Fruit fly (Drosophila melanogaster) whole organism, embryonic: ENCODE data around the gene CG6066.
A peak's percentile ranks its signal among the peaks of the same experiment; 100 is the strongest.

Experiments
- Abd-B ChIP-seq: fragments of 200-800 bp; sonication (Bioruptor generic); optimal IDR thresholded peaks from 2 replicates; lab custom pipeline; 2018; ENCODE audit warnings: missing biosample characterization, mild to moderate bottlenecking, missing genetic modification characterization, moderate library complexity
- Bgb ChIP-seq: fragments of 200-800 bp; sonication (Bioruptor generic); IDR thresholded peaks from 2 replicates; pipeline ENCODE4 v1.3.6; 2022; ENCODE audit warnings: missing biosample characterization, missing genetic modification characterization; ENCODE audit not compliant: partially characterized antibody
- Blimp-1 ChIP-seq: fragments of 200-800 bp; sonication (Bioruptor generic); optimal IDR thresholded peaks from 3 replicates; lab custom pipeline; 2018; ENCODE audit warnings: missing biosample characterization, missing genetic modification characterization, mild to moderate bottlenecking, moderate library complexity, missing genetic modification reagents
- CG13296 ChIP-seq: fragments of 200-800 bp; sonication (Bioruptor generic); optimal IDR thresholded peaks from 3 replicates; lab custom pipeline; 2018; ENCODE audit warnings: missing biosample characterization, mild to moderate bottlenecking, missing genetic modification characterization
- CG13775 ChIP-seq: fragments of 200-800 bp; sonication (Bioruptor generic); optimal IDR thresholded peaks from 3 replicates; lab custom pipeline; 2017; ENCODE audit warnings: missing biosample characterization, mild to moderate bottlenecking, missing genetic modification characterization
- CG14014 ChIP-seq: fragments of 200-800 bp; sonication (Bioruptor generic); IDR thresholded peaks from 2 replicates; pipeline ENCODE4 v1.3.6; 2022; ENCODE audit warnings: missing biosample characterization, missing genetic modification characterization
- CG1603 ChIP-seq: fragments of 200-800 bp; sonication (Bioruptor generic); optimal IDR thresholded peaks from 2 replicates; lab custom pipeline; 2019; ENCODE audit warnings: missing biosample characterization, mild to moderate bottlenecking, missing genetic modification characterization, moderate library complexity
- CG18599 ChIP-seq: fragments of 200-800 bp; sonication (Bioruptor generic); optimal IDR thresholded peaks from 3 replicates; lab custom pipeline; 2017; ENCODE audit warnings: missing biosample characterization, missing genetic modification characterization, mild to moderate bottlenecking, moderate library complexity, missing genetic modification reagents
- CG31365 ChIP-seq: fragments of 200-800 bp; sonication (Bioruptor generic); optimal IDR thresholded peaks from 2 replicates; lab custom pipeline; 2018; ENCODE audit warnings: missing biosample characterization, mild to moderate bottlenecking, missing genetic modification characterization
- CG3995 ChIP-seq: fragments of 200-800 bp; sonication (Bioruptor generic); optimal IDR thresholded peaks from 3 replicates; lab custom pipeline; 2016; ENCODE audit warnings: missing biosample characterization, missing genetic modification characterization
- CG4730 ChIP-seq: fragments of 200-800 bp; sonication (Bioruptor generic); IDR thresholded peaks from 2 replicates; pipeline ENCODE4 v1.3.6; 2022; ENCODE audit warnings: missing biosample characterization, missing genetic modification characterization
- CG5180 ChIP-seq: fragments of 200-800 bp; sonication (Bioruptor generic); optimal IDR thresholded peaks from 3 replicates; lab custom pipeline; 2017; ENCODE audit warnings: missing biosample characterization, missing genetic modification characterization, mild to moderate bottlenecking, moderate library complexity, missing genetic modification reagents
- CG6254 ChIP-seq: fragments of 200-800 bp; sonication (Bioruptor generic); optimal IDR thresholded peaks from 3 replicates; lab custom pipeline; 2017; ENCODE audit warnings: mild to moderate bottlenecking, missing biosample characterization, missing genetic modification reagents, missing genetic modification characterization
- CG6689 ChIP-seq: fragments of 200-800 bp; sonication (Bioruptor generic); IDR thresholded peaks from 2 replicates; pipeline ENCODE4 v1.3.6; 2022; ENCODE audit warnings: missing biosample characterization, missing genetic modification characterization
- Doc2 ChIP-seq: fragments of 200-800 bp; sonication (Bioruptor generic); IDR thresholded peaks from 2 replicates; pipeline ENCODE4 v1.3.6; 2022; ENCODE audit warnings: missing biosample characterization, missing genetic modification characterization
- Drgx ChIP-seq: fragments of 200-800 bp; sonication (Bioruptor generic); IDR thresholded peaks from 2 replicates; pipeline ENCODE4 v1.3.6; 2022; ENCODE audit warnings: missing biosample characterization, missing genetic modification characterization
- HLH54F ChIP-seq: fragments of 200-800 bp; sonication (Bioruptor generic); optimal IDR thresholded peaks from 3 replicates; lab custom pipeline; 2016; ENCODE audit warnings: missing biosample characterization, missing genetic modification characterization
- HmgZ ChIP-seq: fragments of 200-800 bp; sonication (Bioruptor generic); optimal IDR thresholded peaks from 2 replicates; lab custom pipeline; 2018; ENCODE audit warnings: missing biosample characterization, mild to moderate bottlenecking, missing genetic modification characterization
- Hr78 ChIP-seq, 2 experiments: fragments of 200-800 bp in 1 of 2; fragments of >200 bp in 1 of 2; sonication (Bioruptor generic) in 1 of 2; optimal IDR thresholded peaks; 2 replicates each; lab custom pipeline; 2017 to 2019; ENCODE audit warnings: missing biosample characterization in 2 of 2, missing genetic modification characterization in 2 of 2, mild to moderate bottlenecking in 1 of 2, moderate library complexity in 1 of 2
- Lim3 ChIP-seq: fragments of 200-800 bp; sonication (Bioruptor generic); IDR thresholded peaks from 2 replicates; pipeline ENCODE4 v1.3.6; 2022; ENCODE audit warnings: missing biosample characterization, missing genetic modification characterization
- Med ChIP-seq: fragments of 200-800 bp; sonication (Bioruptor generic); peaks from one replicate; lab custom pipeline; 2016; ENCODE audit warnings: missing biosample characterization, missing genetic modification characterization, mild to moderate bottlenecking, inconsistent platforms, moderate library complexity
- Mrtf ChIP-seq: fragments of 200-800 bp; sonication (Bioruptor generic); IDR thresholded peaks from 3 replicates; pipeline ENCODE4 v1.3.6; 2022; ENCODE audit warnings: missing biosample characterization, missing genetic modification characterization
- Opbp ChIP-seq: fragments of 200-800 bp; sonication (Bioruptor generic); IDR thresholded peaks from 3 replicates; pipeline ENCODE4 v1.3.6; 2022; ENCODE audit warnings: missing biosample characterization, missing genetic modification characterization; ENCODE audit not compliant: partially characterized antibody
- Ptx1 ChIP-seq: fragments of 200-800 bp; sonication (Bioruptor generic); IDR thresholded peaks from 2 replicates; pipeline ENCODE4 v1.3.6; 2022; ENCODE audit warnings: missing biosample characterization, missing genetic modification characterization
- Sox100B ChIP-seq: fragments of 200-800 bp; sonication (Bioruptor generic); optimal IDR thresholded peaks from 3 replicates; lab custom pipeline; 2018; ENCODE audit warnings: missing biosample characterization, mild to moderate bottlenecking, missing genetic modification characterization
- TFAM ChIP-seq: fragments of 200-800 bp; sonication (Bioruptor generic); optimal IDR thresholded peaks from 2 replicates; lab custom pipeline; 2017; ENCODE audit warnings: missing biosample characterization, missing genetic modification characterization, inconsistent platforms
- al ChIP-seq: fragments of 200-800 bp; sonication (Bioruptor generic); IDR thresholded peaks from 2 replicates; pipeline ENCODE4 v1.3.6; 2022; ENCODE audit warnings: missing biosample characterization, missing genetic modification characterization
- amos ChIP-seq: fragments of 200-800 bp; sonication (Bioruptor generic); IDR thresholded peaks from 2 replicates; pipeline ENCODE4 v1.3.6; 2022; ENCODE audit warnings: missing biosample characterization, missing genetic modification characterization; ENCODE audit not compliant: partially characterized antibody
- corto ChIP-seq: fragments of 200-800 bp; sonication (Bioruptor generic); optimal IDR thresholded peaks from 2 replicates; lab custom pipeline; 2016; ENCODE audit warnings: missing biosample characterization, mild to moderate bottlenecking, missing genetic modification characterization, moderate library complexity
- crp ChIP-seq, 2 experiments: fragments of 200-800 bp; sonication (Bioruptor generic); optimal IDR thresholded peaks; 2 replicates in 1 of 2; 3 replicates in 1 of 2; lab custom pipeline; 2017; ENCODE audit warnings: missing biosample characterization in 2 of 2, missing genetic modification characterization in 2 of 2, mild to moderate bottlenecking in 1 of 2, moderate library complexity in 1 of 2
- dmrt11E ChIP-seq: fragments of 200-800 bp; sonication (Bioruptor generic); optimal IDR thresholded peaks from 3 replicates; lab custom pipeline; 2018; ENCODE audit warnings: missing biosample characterization, mild to moderate bottlenecking, missing genetic modification characterization, moderate library complexity
- dmrt99B ChIP-seq: fragments of 200-800 bp; sonication (Bioruptor generic); optimal IDR thresholded peaks from 2 replicates; lab custom pipeline; 2018; ENCODE audit warnings: missing biosample characterization, mild to moderate bottlenecking, missing genetic modification characterization, moderate library complexity
- dysf ChIP-seq: fragments of 200-800 bp; sonication (Bioruptor generic); IDR thresholded peaks from 3 replicates; pipeline ENCODE4 v1.3.6; 2022; ENCODE audit warnings: missing biosample characterization, missing genetic modification characterization
- ewg ChIP-seq: fragments of 200-800 bp; sonication (Bioruptor generic); optimal IDR thresholded peaks from 3 replicates; lab custom pipeline; 2017; ENCODE audit warnings: mild to moderate bottlenecking, missing biosample characterization, missing genetic modification reagents, missing genetic modification characterization
- gcm2 ChIP-seq: fragments of 200-800 bp; sonication (Bioruptor generic); optimal IDR thresholded peaks from 2 replicates; lab custom pipeline; 2016; ENCODE audit warnings: missing biosample characterization, missing genetic modification characterization
- gt ChIP-seq: fragments of 200-800 bp; sonication (Bioruptor generic); IDR thresholded peaks from 2 replicates; pipeline ENCODE4 v1.3.6; 2022; ENCODE audit warnings: missing biosample characterization, missing genetic modification characterization
- h ChIP-seq: fragments of >200 bp; optimal IDR thresholded peaks from 2 replicates; lab custom pipeline; 2017
- kay ChIP-seq: fragments of 200-800 bp; sonication (Bioruptor generic); optimal IDR thresholded peaks from 2 replicates; lab custom pipeline; 2016; ENCODE audit warnings: missing biosample characterization, missing genetic modification characterization
- mirr ChIP-seq: fragments of 200-800 bp; sonication (Bioruptor generic); optimal IDR thresholded peaks from 3 replicates; lab custom pipeline; 2018; ENCODE audit warnings: missing biosample characterization, mild to moderate bottlenecking, missing genetic modification characterization
- nmo ChIP-seq: fragments of 200-800 bp; sonication (Bioruptor generic); optimal IDR thresholded peaks from 2 replicates; lab custom pipeline; 2018; ENCODE audit warnings: missing biosample characterization, mild to moderate bottlenecking, missing genetic modification characterization, moderate library complexity
- nom ChIP-seq: fragments of 200-800 bp; sonication (Bioruptor generic); optimal IDR thresholded peaks from 2 replicates; lab custom pipeline; 2017; ENCODE audit warnings: missing biosample characterization, missing genetic modification characterization, mild to moderate bottlenecking, moderate library complexity, missing genetic modification reagents
- org-1 ChIP-seq: fragments of 200-800 bp; sonication (Bioruptor generic); optimal IDR thresholded peaks from 2 replicates; lab custom pipeline; 2017; ENCODE audit warnings: missing biosample characterization, missing genetic modification characterization
- pum ChIP-seq: fragments of 200-800 bp; sonication (Bioruptor generic); optimal IDR thresholded peaks from 2 replicates; lab custom pipeline; 2016; ENCODE audit warnings: missing biosample characterization, missing genetic modification characterization
- toy ChIP-seq: fragments of 200-800 bp; sonication (Bioruptor generic); IDR thresholded peaks from 2 replicates; pipeline ENCODE4 v1.3.6; 2022; ENCODE audit warnings: missing biosample characterization, missing genetic modification characterization
- trh ChIP-seq: fragments of 200-800 bp; sonication (Bioruptor generic); optimal IDR thresholded peaks from 2 replicates; lab custom pipeline; 2016; ENCODE audit warnings: missing biosample characterization, missing genetic modification characterization
- vvl ChIP-seq: fragments of 200-800 bp; sonication (Bioruptor generic); IDR thresholded peaks from 2 replicates; pipeline ENCODE4 v1.3.6; 2022; ENCODE audit warnings: missing biosample characterization, missing genetic modification characterization
- z ChIP-seq: fragments of 200-800 bp; sonication (Bioruptor generic); IDR thresholded peaks from 3 replicates; pipeline ENCODE4 v1.3.6; 2022; ENCODE audit warnings: missing biosample characterization, missing genetic modification characterization
- zfh1 ChIP-seq: fragments of 200-800 bp; sonication (Bioruptor generic); IDR thresholded peaks from 3 replicates; pipeline ENCODE4 v1.3.6; 2022; ENCODE audit warnings: missing biosample characterization, missing genetic modification characterization

CG6066 gene

dm6 chr3R:27069810-27070625, 46.5 kb downstream of the CG6066 start, which contains the start of gene spz (continued):
- peak in 1 of 2 experiments; percentile 4 for TF ChIP-seq Hr78 (GFP tag; optimal IDR thresholded peaks at IDR 0.05; lab: Kevin White, UChicago)
- peak; percentile 40; the same call in 1 of the 2 replicates for TF ChIP-seq Ptx1 (GFP tag; lab: Robert Waterston, UW)
- TF ChIP-seq al (GFP tag; lab: Robert Waterston, UW), result 0 out of 2 replicates have a peak, but pooled peaks have one; percentile 6
- TF ChIP-seq HmgZ (tag; lab: Kevin White, UChicago), result no peak
- TF ChIP-seq gt (GFP tag; lab: Robert Waterston, UW), result no peak
- TF ChIP-seq CG3995 (GFP tag; lab: Kevin White, UChicago), result no peak
- TF ChIP-seq CG4730 (GFP tag; lab: Robert Waterston, UW), result no peak
- no peak for TF ChIP-seq dysf (GFP tag; lab: Robert Waterston, UW)
- peak; percentile 81 for TF ChIP-seq Blimp-1 (GFP tag; lab: Kevin White, UChicago)
- TF ChIP-seq crp (GFP tag; optimal IDR thresholded peaks at IDR 0.05; lab: Kevin White, UChicago), result peak in 1 of 2 experiments; percentile 40
- no peak for TF ChIP-seq HLH54F (GFP tag; lab: Kevin White, UChicago)
- TF ChIP-seq z, result 0 out of 3 replicates have a peak, but pooled peaks have one; percentile 36
- TF ChIP-seq kay (GFP tag; lab: Kevin White, UChicago), result peak; percentile 70
- TF ChIP-seq TFAM, result no peak
- no peak for TF ChIP-seq CG31365 (tag; lab: Kevin White, UChicago)
- no peak for TF ChIP-seq trh (GFP tag; lab: Kevin White, UChicago)
- peak; percentile 75 for TF ChIP-seq Med (GFP tag; lab: Kevin White, UChicago)
- peak; percentile 7 for TF ChIP-seq nmo
- no peak for TF ChIP-seq pum (GFP tag; lab: Kevin White, UChicago)
- no peak for TF ChIP-seq CG13296 (GFP tag; lab: Kevin White, UChicago)
- no peak for TF ChIP-seq corto (GFP tag; lab: Kevin White, UChicago)
- peak; percentile 25; the same call in 1 of the 2 replicates for TF ChIP-seq Bgb (GFP tag; lab: Robert Waterston, UW)
- TF ChIP-seq CG1603 (tag; lab: Kevin White, UChicago), result peak; percentile 50
- TF ChIP-seq Doc2, result no peak
- TF ChIP-seq toy (GFP tag; lab: Robert Waterston, UW), result no peak
- TF ChIP-seq nom (GFP tag; lab: Kevin White, UChicago), result peak; percentile 2
- peak; percentile 8 for TF ChIP-seq Sox100B (GFP tag; lab: Kevin White, UChicago)
- TF ChIP-seq Abd-B (GFP tag; lab: Kevin White, UChicago), result peak; percentile 23
- TF ChIP-seq CG18599 (GFP tag; lab: Kevin White, UChicago), result peak; percentile 3
- no peak for TF ChIP-seq CG5180
- TF ChIP-seq Opbp, result no peak
- TF ChIP-seq Drgx (GFP tag; lab: Robert Waterston, UW), result peak; percentile 30; the same call in 1 of the 2 replicates
- no peak for TF ChIP-seq CG14014 (GFP tag; lab: Robert Waterston, UW)
- no peak for TF ChIP-seq dmrt11E (tag; lab: Kevin White, UChicago)
- TF ChIP-seq zfh1, result no peak
- TF ChIP-seq h (lab: Kevin White, UChicago), result no peak
- no peak for TF ChIP-seq gcm2 (GFP tag; lab: Kevin White, UChicago)
- TF ChIP-seq CG6689 (GFP tag; lab: Robert Waterston, UW), result 0 out of 2 replicates have a peak, but pooled peaks have one; percentile 26
- TF ChIP-seq ewg (GFP tag; lab: Kevin White, UChicago), result no peak
- no peak for TF ChIP-seq CG13775 (GFP tag; lab: Kevin White, UChicago)
- peak; percentile 52 for TF ChIP-seq vvl
- TF ChIP-seq Lim3 (GFP tag; lab: Robert Waterston, UW), result no peak
- peak; percentile 21; the same call in 1 of the 2 replicates for TF ChIP-seq amos (GFP tag; lab: Robert Waterston, UW)
- TF ChIP-seq org-1 (GFP tag; lab: Kevin White, UChicago), result no peak
- TF ChIP-seq Mrtf, result no peak
- no peak for TF ChIP-seq mirr (GFP tag; lab: Kevin White, UChicago)
- TF ChIP-seq CG6254, result no peak
- TF ChIP-seq dmrt99B, result peak; percentile 64
